Fruit fly (Drosophila melanogaster) whole organism, embryonic: Measurements from ENCODE around the gene Pcmt.
A peak's percentile ranks its signal among the peaks of the same experiment; 100 is the strongest.

Source experiments
- Adf1 ChIP-seq: fragments of 200-800 bp; sonication (Bioruptor generic); IDR thresholded peaks from 2 replicates; pipeline ENCODE4 v1.3.6; 2022; ENCODE audit warnings: missing biosample characterization, missing genetic modification characterization
- CG10431 ChIP-seq: fragments of 200-800 bp; sonication (Bioruptor generic); optimal IDR thresholded peaks from 3 replicates; lab custom pipeline; 2018; ENCODE audit warnings: missing biosample characterization, mild to moderate bottlenecking, missing genetic modification characterization
- CG12236 ChIP-seq: fragments of 200-800 bp; sonication (Bioruptor generic); optimal IDR thresholded peaks from 2 replicates; lab custom pipeline; 2016; ENCODE audit warnings: missing biosample characterization, missing genetic modification characterization
- CG1233 ChIP-seq: fragments of 200-800 bp; sonication (Bioruptor generic); optimal IDR thresholded peaks from 4 replicates; lab custom pipeline; 2018; ENCODE audit warnings: missing biosample characterization, mild to moderate bottlenecking, missing genetic modification characterization
- CG15073 ChIP-seq: fragments of 200-800 bp; sonication (Bioruptor generic); optimal IDR thresholded peaks from 2 replicates; lab custom pipeline; 2016; ENCODE audit warnings: missing biosample characterization, missing genetic modification characterization
- CG17612 ChIP-seq: fragments of 200-800 bp; sonication (Bioruptor generic); IDR thresholded peaks from 2 replicates; pipeline ENCODE4 v1.3.6; 2022; ENCODE audit warnings: missing biosample characterization, missing genetic modification characterization
- CG2129 ChIP-seq: fragments of 200-800 bp; sonication (Bioruptor generic); IDR thresholded peaks from 2 replicates; pipeline ENCODE4 v1.3.6; 2022; ENCODE audit warnings: missing biosample characterization, missing genetic modification characterization; ENCODE audit not compliant: partially characterized antibody
- CG31388 ChIP-seq: fragments of 200-800 bp; sonication (Bioruptor generic); optimal IDR thresholded peaks from 2 replicates; lab custom pipeline; 2016; ENCODE audit warnings: missing biosample characterization, missing genetic modification characterization
- CG32532 ChIP-seq: fragments of 200-800 bp; sonication (Bioruptor generic); IDR thresholded peaks from 2 replicates; pipeline ENCODE4 v1.3.6; 2022; ENCODE audit warnings: missing biosample characterization, missing genetic modification characterization
- CG3838 ChIP-seq: fragments of 200-800 bp; sonication (Bioruptor generic); optimal IDR thresholded peaks from 3 replicates; lab custom pipeline; 2016; ENCODE audit warnings: missing biosample characterization, missing genetic modification characterization
- CG3995 ChIP-seq: fragments of 200-800 bp; sonication (Bioruptor generic); optimal IDR thresholded peaks from 3 replicates; lab custom pipeline; 2016; ENCODE audit warnings: missing biosample characterization, missing genetic modification characterization
- CG4854 ChIP-seq: fragments of 200-800 bp; sonication (Bioruptor generic); optimal IDR thresholded peaks from 2 replicates; lab custom pipeline; 2016; ENCODE audit warnings: missing biosample characterization, missing genetic modification characterization, inconsistent platforms
- CG5180 ChIP-seq: fragments of 200-800 bp; sonication (Bioruptor generic); optimal IDR thresholded peaks from 3 replicates; lab custom pipeline; 2017; ENCODE audit warnings: missing biosample characterization, missing genetic modification characterization, mild to moderate bottlenecking, moderate library complexity, missing genetic modification reagents
- CG6654 ChIP-seq: fragments of 200-800 bp; sonication (Bioruptor generic); optimal IDR thresholded peaks from 2 replicates; lab custom pipeline; 2017; ENCODE audit warnings: missing biosample characterization, mild to moderate bottlenecking, missing genetic modification characterization
- CG7839 ChIP-seq: fragments of 200-800 bp; sonication (Bioruptor generic); optimal IDR thresholded peaks from 3 replicates; lab custom pipeline; 2018; ENCODE audit warnings: missing biosample characterization, mild to moderate bottlenecking, missing genetic modification characterization, moderate library complexity
- CG8478 ChIP-seq: fragments of >200 bp; optimal IDR thresholded peaks from 2 replicates; lab custom pipeline; 2018
- CG9609 ChIP-seq: fragments of 200-800 bp; sonication (Bioruptor generic); optimal IDR thresholded peaks from 3 replicates; lab custom pipeline; 2016; ENCODE audit warnings: missing biosample characterization, missing genetic modification characterization
- Deaf1 ChIP-seq: fragments of 200-800 bp; optimal IDR thresholded peaks from 3 replicates; lab custom pipeline; 2019; ENCODE audit warnings: missing biosample characterization, mild to moderate bottlenecking, missing genetic modification characterization, moderate library complexity
- Dp ChIP-seq: fragments of 200-800 bp; sonication (Bioruptor generic); optimal IDR thresholded peaks from 2 replicates; lab custom pipeline; 2018; ENCODE audit warnings: missing biosample characterization, mild to moderate bottlenecking, missing genetic modification characterization, moderate library complexity
- E2f1 ChIP-seq: fragments of 200-800 bp; sonication (Bioruptor generic); IDR thresholded peaks from 2 replicates; pipeline ENCODE4 v1.3.6; 2022; ENCODE audit warnings: missing biosample characterization, missing genetic modification characterization
- Elba2 ChIP-seq: fragments of 200-800 bp; sonication (Bioruptor generic); optimal IDR thresholded peaks from 3 replicates; lab custom pipeline; 2016; ENCODE audit warnings: missing biosample characterization, missing genetic modification characterization
- Fer3 ChIP-seq: fragments of 200-800 bp; sonication (Bioruptor generic); optimal IDR thresholded peaks from 2 replicates; lab custom pipeline; 2018; ENCODE audit warnings: missing biosample characterization, mild to moderate bottlenecking, missing genetic modification characterization, moderate library complexity
- Gug ChIP-seq: fragments of 200-800 bp; sonication (Bioruptor generic); IDR thresholded peaks from 4 replicates; pipeline ENCODE4 v1.3.6; 2022; ENCODE audit warnings: missing biosample characterization, missing genetic modification characterization
- HHEX ChIP-seq: fragments of 200-800 bp; sonication (Bioruptor generic); optimal IDR thresholded peaks from 3 replicates; lab custom pipeline; 2017; ENCODE audit warnings: missing biosample characterization, mild to moderate bottlenecking, missing genetic modification characterization, missing genetic modification reagents
- Lpt ChIP-seq: fragments of >200 bp; optimal IDR thresholded peaks from 2 replicates; lab custom pipeline; 2018; ENCODE audit warnings: missing biosample characterization, missing genetic modification characterization
- Max ChIP-seq: fragments of 200-800 bp; sonication (Bioruptor generic); optimal IDR thresholded peaks from 2 replicates; lab custom pipeline; 2016; ENCODE audit warnings: missing biosample characterization, mild to moderate bottlenecking, missing genetic modification characterization
- Nf-YA ChIP-seq: fragments of 200-800 bp; sonication (Bioruptor generic); IDR thresholded peaks from 2 replicates; pipeline ENCODE4 v1.3.6; 2022; ENCODE audit warnings: missing biosample characterization, missing genetic modification characterization
- Nf-YB ChIP-seq: fragments of 200-800 bp; sonication (Bioruptor generic); optimal IDR thresholded peaks from 3 replicates; lab custom pipeline; 2019; ENCODE audit warnings: missing biosample characterization, mild to moderate bottlenecking, missing genetic modification characterization, moderate library complexity
- Nf-YC ChIP-seq: fragments of 200-800 bp; optimal IDR thresholded peaks from 3 replicates; lab custom pipeline; 2019; ENCODE audit warnings: missing biosample characterization, mild to moderate bottlenecking, missing genetic modification characterization, moderate library complexity
- Side ChIP-seq: fragments of 200-800 bp; sonication (Bioruptor generic); optimal IDR thresholded peaks from 2 replicates; lab custom pipeline; 2016; ENCODE audit warnings: missing biosample characterization, missing genetic modification characterization
- ara ChIP-seq: fragments of 200-800 bp; sonication (Bioruptor generic); IDR thresholded peaks from 2 replicates; pipeline ENCODE4 v1.3.6; 2022; ENCODE audit warnings: missing biosample characterization, missing genetic modification characterization
- ato ChIP-seq: fragments of 200-800 bp; sonication (Bioruptor generic); IDR thresholded peaks from 2 replicates; pipeline ENCODE4 v1.3.6; 2022; ENCODE audit warnings: missing biosample characterization, missing genetic modification characterization; ENCODE audit not compliant: partially characterized antibody
- br ChIP-seq: fragments of >200 bp; optimal IDR thresholded peaks from 2 replicates; lab custom pipeline; 2017
- btn ChIP-seq: fragments of 200-800 bp; sonication (Bioruptor generic); optimal IDR thresholded peaks from 2 replicates; lab custom pipeline; 2016; ENCODE audit warnings: missing biosample characterization, missing genetic modification characterization
- caup ChIP-seq: fragments of 200-800 bp; sonication (Bioruptor generic); optimal IDR thresholded peaks from 3 replicates; lab custom pipeline; 2017; ENCODE audit warnings: missing biosample characterization, mild to moderate bottlenecking, missing genetic modification characterization, moderate library complexity; ENCODE audit not compliant: severe bottlenecking
- chm ChIP-seq: fragments of 200-800 bp; sonication (Bioruptor generic); IDR thresholded peaks from 2 replicates; pipeline ENCODE4 v1.3.6; 2022; ENCODE audit warnings: missing biosample characterization, missing genetic modification characterization
- fd64A ChIP-seq: fragments of 200-800 bp; sonication (Bioruptor generic); optimal IDR thresholded peaks from 3 replicates; lab custom pipeline; 2018; ENCODE audit warnings: missing biosample characterization, mild to moderate bottlenecking, missing genetic modification characterization
- ftz-f1 ChIP-seq: fragments of 200-800 bp; sonication (Bioruptor generic); optimal IDR thresholded peaks from 2 replicates; lab custom pipeline; 2016; ENCODE audit warnings: missing biosample characterization, missing genetic modification characterization
- insv ChIP-seq, 2 experiments: fragments of 200-800 bp; sonication (Bioruptor generic); optimal IDR thresholded peaks; 3 replicates each; lab custom pipeline; 2016 to 2018; ENCODE audit warnings: missing biosample characterization in 2 of 2, missing genetic modification characterization in 2 of 2
- jing ChIP-seq: fragments of 200-800 bp; sonication (Bioruptor generic); optimal IDR thresholded peaks from 2 replicates; lab custom pipeline; 2018; ENCODE audit warnings: missing biosample characterization, mild to moderate bottlenecking, missing genetic modification characterization
- kni ChIP-seq: fragments of 200-800 bp; sonication (Bioruptor generic); optimal IDR thresholded peaks from 3 replicates; lab custom pipeline; 2017; ENCODE audit warnings: mild to moderate bottlenecking, missing biosample characterization, missing genetic modification reagents, missing genetic modification characterization
- lmd ChIP-seq: fragments of 200-800 bp; sonication (Bioruptor generic); IDR thresholded peaks from 2 replicates; pipeline ENCODE4 v1.3.6; 2022; ENCODE audit warnings: missing biosample characterization, missing genetic modification characterization
- oc ChIP-seq: fragments of 200-800 bp; sonication (Bioruptor generic); optimal IDR thresholded peaks from 2 replicates; lab custom pipeline; 2018; ENCODE audit warnings: missing biosample characterization, mild to moderate bottlenecking, missing genetic modification characterization, moderate library complexity
- peb ChIP-seq: fragments of 200-800 bp; sonication (Bioruptor generic); IDR thresholded peaks from 2 replicates; pipeline ENCODE4 v1.3.6; 2022; ENCODE audit warnings: missing biosample characterization, missing genetic modification characterization
- row ChIP-seq: fragments of 200-800 bp; sonication (Bioruptor generic); IDR thresholded peaks from 3 replicates; pipeline ENCODE4 v1.3.6; 2022; ENCODE audit warnings: missing biosample characterization, missing genetic modification characterization
- salm ChIP-seq: fragments of 200-800 bp; sonication (Bioruptor generic); optimal IDR thresholded peaks from 2 replicates; lab custom pipeline; 2018; ENCODE audit warnings: missing biosample characterization, mild to moderate bottlenecking, missing genetic modification characterization
- sens ChIP-seq: fragments of 200-800 bp; sonication (Bioruptor generic); peaks from one replicate; lab custom pipeline; 2016; ENCODE audit warnings: missing biosample characterization, missing genetic modification characterization
- seq ChIP-seq: fragments of 200-800 bp; sonication (Bioruptor generic); IDR thresholded peaks from 2 replicates; pipeline ENCODE4 v1.3.6; 2022; ENCODE audit warnings: missing biosample characterization, missing genetic modification characterization
- sisA ChIP-seq: fragments of 200-800 bp; sonication (Bioruptor generic); IDR thresholded peaks from 2 replicates; pipeline ENCODE4 v1.3.6; 2022; ENCODE audit warnings: missing biosample characterization, missing genetic modification characterization
- so ChIP-seq: fragments of 200-800 bp; sonication (Bioruptor generic); IDR thresholded peaks from 3 replicates; pipeline ENCODE4 v1.3.6; 2022; ENCODE audit warnings: missing biosample characterization, missing genetic modification characterization
- tio ChIP-seq: fragments of 200-800 bp; sonication (Bioruptor generic); optimal IDR thresholded peaks from 2 replicates; lab custom pipeline; 2017; ENCODE audit warnings: missing biosample characterization, missing genetic modification characterization, inconsistent platforms
- vnd ChIP-seq: fragments of 200-800 bp; sonication (Bioruptor generic); IDR thresholded peaks from 3 replicates; pipeline ENCODE4 v1.3.6; 2022; ENCODE audit warnings: missing biosample characterization, missing genetic modification characterization; ENCODE audit not compliant: partially characterized antibody
- vvl ChIP-seq: fragments of 200-800 bp; sonication (Bioruptor generic); IDR thresholded peaks from 2 replicates; pipeline ENCODE4 v1.3.6; 2022; ENCODE audit warnings: missing biosample characterization, missing genetic modification characterization

Pcmt gene

dm6 chr3R:5601044-5601523 lies 47.0 kb upstream of the Pcmt start, which contains the start of the genes kra and SecS (continued):
- peak; percentile 36 for TF ChIP-seq CG1233 (GFP tag; lab: Kevin White, UChicago)
- peak in 1 of 2 experiments; percentile 44 for TF ChIP-seq insv (GFP tag; optimal IDR thresholded peaks at IDR 0.05; lab: Kevin White, UChicago)
- no peak for TF ChIP-seq Lpt (GFP tag; lab: Kevin White, UChicago)
- TF ChIP-seq CG3838 (GFP tag; lab: Kevin White, UChicago): no peak
- peak; percentile 54 for TF ChIP-seq caup (GFP tag; lab: Kevin White, UChicago)
- no peak for TF ChIP-seq E2f1 (GFP tag; lab: Robert Waterston, UW)
- no peak for TF ChIP-seq Adf1 (GFP tag; lab: Robert Waterston, UW)
- TF ChIP-seq Fer3 (tag; lab: Kevin White, UChicago): peak; percentile 57
- TF ChIP-seq ara: no peak
- TF ChIP-seq Deaf1 (tag; lab: Kevin White, UChicago): no peak
- no peak for TF ChIP-seq CG32532 (GFP tag; lab: Robert Waterston, UW)
- TF ChIP-seq lmd: no peak
- no peak for TF ChIP-seq peb (GFP tag; lab: Robert Waterston, UW)
- TF ChIP-seq CG31388 (GFP tag; lab: Kevin White, UChicago): no peak
- no peak for TF ChIP-seq CG10431 (GFP tag; lab: Kevin White, UChicago)
- no peak for TF ChIP-seq btn (GFP tag; lab: Kevin White, UChicago)
- peak; percentile 47 for TF ChIP-seq Side (GFP tag; lab: Kevin White, UChicago)
- TF ChIP-seq CG17612 (GFP tag; lab: Robert Waterston, UW): no peak
- peak; percentile 19 for TF ChIP-seq ftz-f1 (GFP tag; lab: Kevin White, UChicago)
- peak; percentile 81 for TF ChIP-seq Elba2 (GFP tag; lab: Kevin White, UChicago)
- no peak for TF ChIP-seq CG7839 (tag; lab: Kevin White, UChicago)
- TF ChIP-seq row (GFP tag; lab: Robert Waterston, UW): no peak
- TF ChIP-seq Nf-YC: peak; percentile 57
- no peak for TF ChIP-seq vnd (GFP tag; lab: Robert Waterston, UW)
- TF ChIP-seq CG2129 (GFP tag; lab: Robert Waterston, UW): no peak
- peak; percentile 31 for TF ChIP-seq CG6654 (GFP tag; lab: Kevin White, UChicago)
- TF ChIP-seq vvl (GFP tag; lab: Robert Waterston, UW): no peak
- peak; percentile 40 for TF ChIP-seq CG9609
- TF ChIP-seq HHEX (GFP tag; lab: Kevin White, UChicago): peak; percentile 3
- TF ChIP-seq CG12236 (GFP tag; lab: Kevin White, UChicago): no peak
- no peak for TF ChIP-seq ato (GFP tag; lab: Robert Waterston, UW)
- TF ChIP-seq Max (GFP tag; lab: Kevin White, UChicago): peak; percentile 60
- TF ChIP-seq sens (GFP tag; lab: Kevin White, UChicago): peak; percentile 92
- no peak for TF ChIP-seq CG15073
- no peak for TF ChIP-seq seq (GFP tag; lab: Robert Waterston, UW)
- TF ChIP-seq CG4854 (GFP tag; lab: Kevin White, UChicago): peak; percentile 44
- TF ChIP-seq oc (tag; lab: Kevin White, UChicago): no peak
- peak; percentile 58 for TF ChIP-seq Dp (GFP tag; lab: Kevin White, UChicago)
- TF ChIP-seq br (lab: Kevin White, UChicago): no peak
- no peak for TF ChIP-seq fd64A (GFP tag; lab: Kevin White, UChicago)
- peak; percentile 43 for TF ChIP-seq CG3995 (GFP tag; lab: Kevin White, UChicago)
- no peak for TF ChIP-seq chm (GFP tag; lab: Robert Waterston, UW)
- TF ChIP-seq Gug (GFP tag; lab: Robert Waterston, UW): peak; percentile 25; the same call in 1 of the 4 replicates
- no peak for TF ChIP-seq CG8478 (lab: Kevin White, UChicago)
- TF ChIP-seq jing: no peak
- TF ChIP-seq Nf-YB (GFP tag; lab: Kevin White, UChicago): no peak
- peak; percentile 11 for TF ChIP-seq CG5180 (GFP tag; lab: Kevin White, UChicago)
- TF ChIP-seq tio (GFP tag; lab: Kevin White, UChicago): no peak
- no peak for TF ChIP-seq salm (tag; lab: Kevin White, UChicago)
- no peak for TF ChIP-seq Nf-YA (GFP tag; lab: Robert Waterston, UW)
- no peak for TF ChIP-seq sisA
- no peak for TF ChIP-seq so (GFP tag; lab: Robert Waterston, UW)
- TF ChIP-seq kni (GFP tag; lab: Kevin White, UChicago): no peak
